Worm (Caenorhabditis elegans): ENCODE results near the gene Y53F4B.11.

Y53F4B.11 gene

ce11 chrII:15008481-15009057, 2.0 kb upstream of the Y53F4B.11 start (continued):
- TF ChIP-seq ceh-88 (GFP tag; IDR thresholded peaks at IDR 0.05) = no peak
- no peak for TF ChIP-seq Y116A8C.19 (tag; optimal IDR thresholded peaks at IDR 0.05; ENCODE audit: borderline replicate concordance)

DNA sequence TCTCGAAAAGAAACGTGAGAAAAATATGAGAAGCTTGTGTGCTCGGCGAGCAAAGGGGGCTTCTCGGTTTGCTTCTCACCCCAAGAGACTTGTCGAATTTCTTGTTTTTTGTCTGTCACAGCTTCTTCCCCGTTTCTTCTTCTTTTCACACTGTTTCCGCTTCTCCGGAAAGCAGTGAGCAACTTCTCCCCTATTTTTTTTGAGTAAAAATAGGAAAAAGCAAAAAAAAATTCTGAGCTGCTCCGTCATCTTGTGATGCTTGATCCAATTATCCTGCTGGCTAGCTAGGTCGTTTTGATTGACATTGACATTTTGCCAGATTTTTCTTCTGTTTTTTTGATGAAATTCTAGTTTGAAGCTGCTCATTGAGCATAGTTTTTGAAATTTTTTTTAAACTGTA, 3.8 kb downstream of the Y53F4B.11 start, which contains the start of gene Y53F4B.51:
Y53F4B.51 (minus strand) TSS at position 63 of the 400 bp plus-strand sequence.
- TF ChIP-seq lin-14 (GFP tag; optimal IDR thresholded peaks at IDR 0.05) = peak; percentile 46
- no peak for TF ChIP-seq tbx-2 (tag; optimal IDR thresholded peaks at IDR 0.05)
- TF ChIP-seq hlh-17 (GFP tag; optimal IDR thresholded peaks at IDR 0.05; ENCODE audit: borderline replicate concordance) = no peak
- no peak for TF ChIP-seq C16A3.4 (tag; optimal IDR thresholded peaks at IDR 0.05)
- TF ChIP-seq fkh-10 (GFP tag; optimal IDR thresholded peaks at IDR 0.05) = peak; percentile 74

DNA sequence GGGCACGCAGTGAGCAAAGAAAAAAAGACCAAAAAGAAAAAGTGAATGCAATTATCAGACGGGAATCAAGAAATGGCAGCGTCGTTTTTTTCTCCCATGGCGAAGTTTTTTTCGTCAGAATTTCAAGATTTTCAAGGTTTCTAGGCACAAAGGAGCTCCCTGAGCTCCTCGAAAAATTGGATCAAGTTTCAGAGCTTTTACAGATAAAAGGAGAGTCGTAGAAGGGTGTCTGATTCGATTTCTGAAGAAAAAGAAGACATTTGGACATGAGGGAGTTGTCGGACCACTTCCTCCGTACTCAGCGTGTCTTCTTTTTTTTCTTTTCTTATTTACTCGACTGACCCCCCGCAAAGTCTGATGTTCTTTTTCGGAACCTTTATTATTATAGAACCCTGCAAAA, 5.1 kb downstream of the Y53F4B.11 start:
- no peak for TF ChIP-seq egl-27 (tag; optimal IDR thresholded peaks at IDR 0.05)
- TF ChIP-seq lin-14 (GFP tag; optimal IDR thresholded peaks at IDR 0.05) = peak; percentile 35
- no peak for TF ChIP-seq C16A3.4 (tag; optimal IDR thresholded peaks at IDR 0.05)
- no peak for TF ChIP-seq unc-86 (tag; optimal IDR thresholded peaks at IDR 0.05)
- no peak for TF ChIP-seq efl-1 (optimal IDR thresholded peaks at IDR 0.05)
- TF ChIP-seq efl-1 (GFP tag; optimal IDR thresholded peaks at IDR 0.05 in 1 of 2) = peak in 1 of 2 experiments; percentile 53

DNA sequence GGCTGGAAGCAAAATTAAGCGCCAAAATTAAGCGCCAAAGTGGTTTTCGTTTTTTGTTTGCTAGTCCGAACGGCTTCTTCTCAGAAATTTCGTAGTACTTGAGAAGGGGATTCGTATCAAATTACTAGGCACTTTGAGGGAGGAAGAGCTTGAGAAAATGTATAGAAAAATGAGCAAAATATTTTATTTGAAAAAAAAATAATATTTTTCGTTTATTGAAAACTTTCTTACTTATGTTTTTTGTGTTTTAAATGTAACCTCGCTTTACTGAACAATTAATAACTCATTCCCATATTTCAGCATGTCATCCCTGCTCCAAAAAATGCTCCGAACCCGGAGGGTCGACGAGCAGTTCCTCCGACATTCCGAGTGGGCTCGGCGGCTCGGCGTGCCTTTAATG, 8.4 kb downstream of the Y53F4B.11 start, which contains the start of gene Y53F4B.12:
Y53F4B.12 (plus strand) TSS at position 301 of the 400 bp plus-strand sequence.
- TF ChIP-seq Y116A8C.19 (tag; optimal IDR thresholded peaks at IDR 0.05; ENCODE audit: borderline replicate concordance) = no peak
- TF ChIP-seq unc-86 (tag; optimal IDR thresholded peaks at IDR 0.05) = no peak
- no peak for TF ChIP-seq zag-1 (tag; optimal IDR thresholded peaks at IDR 0.05)
- no peak for TF ChIP-seq ceh-8 (GFP tag; optimal IDR thresholded peaks at IDR 0.05)
- no peak for TF ChIP-seq efl-1 (optimal IDR thresholded peaks at IDR 0.05)
- TF ChIP-seq efl-1 (GFP tag; optimal IDR thresholded peaks at IDR 0.05 in 1 of 2) = no peak
- no peak for TF ChIP-seq nhr-84 (tag; optimal IDR thresholded peaks at IDR 0.05)
- no peak for TF ChIP-seq fkh-10 (GFP tag; optimal IDR thresholded peaks at IDR 0.05)
- TF ChIP-seq nhr-71 (tag; optimal IDR thresholded peaks at IDR 0.05) = no peak
- no peak for TF ChIP-seq lin-35 (GFP tag; optimal IDR thresholded peaks at IDR 0.05)
- TF ChIP-seq lin-39 (tag; optimal IDR thresholded peaks at IDR 0.05) = no peak
- TF ChIP-seq ceh-82 (tag; optimal IDR thresholded peaks at IDR 0.05) = no peak
- no peak for TF ChIP-seq nhr-20 (tag; optimal IDR thresholded peaks at IDR 0.05)
- no peak for TF ChIP-seq pax-3 (tag; optimal IDR thresholded peaks at IDR 0.05)
- TF ChIP-seq nhr-47 (tag; optimal IDR thresholded peaks at IDR 0.05) = no peak

- TF ChIP-seq dsc-1 (tag; optimal IDR thresholded peaks at IDR 0.05) (no peak), hlh-4 (tag; optimal IDR thresholded peaks at IDR 0.05) (no peak), lin-35 (GFP tag; optimal IDR thresholded peaks at IDR 0.05) (peak in 1 of 2 experiments; percentile 16), lsy-2 (tag; optimal IDR thresholded peaks at IDR 0.05) (no peak), lin-39 (tag; optimal IDR thresholded peaks at IDR 0.05) (no peak), dpl-1 (GFP tag; optimal IDR thresholded peaks at IDR 0.05) (peak in 2 of 3 experiments; percentile 24 to 48), efl-1 (optimal IDR thresholded peaks at IDR 0.05) (peak; percentile 45 to 58), efl-1 (GFP tag; optimal IDR thresholded peaks at IDR 0.05 in 1 of 2) (peak; percentile 49 to 58), ceh-90 (tag; optimal IDR thresholded peaks at IDR 0.05) (no peak), ama-1 (optimal IDR thresholded peaks at IDR 0.05) (no peak), pag-3 (tag; optimal IDR thresholded peaks at IDR 0.05; ENCODE audit: borderline replicate concordance, insufficient read depth) (no peak), nhr-20 (tag; optimal IDR thresholded peaks at IDR 0.05) (no peak)
Measured at ce11 chrII:15025100-15025499, 14.6 kb downstream of the Y53F4B.11 start.

- TF ChIP-seq irx-1 (tag; optimal IDR thresholded peaks at IDR 0.05) (peak; percentile 96), unc-98 (GFP tag; IDR thresholded peaks at IDR 0.05) (peak; percentile 70), lin-35 (GFP tag; optimal IDR thresholded peaks at IDR 0.05) (peak; percentile 93), tlp-1 (tag; optimal IDR thresholded peaks at IDR 0.05) (no peak), isw-1 (GFP tag; IDR thresholded peaks at IDR 0.05) (peak; percentile 96), ceh-8 (GFP tag; optimal IDR thresholded peaks at IDR 0.05) (peak; percentile 95), ceh-63 (GFP tag; optimal IDR thresholded peaks at IDR 0.05) (peak; percentile 89), sox-4 (tag; optimal IDR thresholded peaks at IDR 0.05) (peak; percentile 92), nhr-12 (tag; optimal IDR thresholded peaks at IDR 0.05) (peak; percentile 48), ztf-4 (tag; optimal IDR thresholded peaks at IDR 0.05) (peak; percentile 97), pax-3 (tag; optimal IDR thresholded peaks at IDR 0.05) (peak; percentile 94), fos-1 (tag; optimal IDR thresholded peaks at IDR 0.05) (peak; percentile 94), skn-1 (tag; optimal IDR thresholded peaks at IDR 0.05) (peak; percentile 85), blmp-1 (tag; optimal IDR thresholded peaks at IDR 0.05) (peak; percentile 44), nhr-20 (tag; optimal IDR thresholded peaks at IDR 0.05) (peak; percentile 99), C04F5.9 (tag; optimal IDR thresholded peaks at IDR 0.05) (peak; percentile 91), jun-1 (tag; optimal IDR thresholded peaks at IDR 0.05) (peak; percentile 95)
Measured at ce11 chrII:15025599-15026164, 15.1 kb downstream of the Y53F4B.11 start, which contains the start of gene cmtr-1. Gene cmtr-1, plus strand, starts transcription at chrII:15026114.

Data from whole organism, L1 larva.